Worm (Caenorhabditis elegans) whole organism, L4 larva: ENCODE data around the gene D1054.19.
A peak's percentile ranks its signal among the peaks of the same experiment; 100 is the strongest.

Experiments used
- D1046.2 ChIP-seq: fragments of 200-800 bp; sonication (Bioruptor generic); IDR thresholded peaks from 2 replicates; pipeline ENCODE4 v1.3.6; 2022; ENCODE audit warnings: missing genetic modification characterization, missing compliant biosample characterization
- F26F4.8 ChIP-seq: fragments of 200-800 bp; sonication (Bioruptor generic); conservative IDR thresholded peaks from 2 replicates; pipeline ENCODE4 v1.3.6; 2022; ENCODE audit warnings: missing genetic modification characterization, missing compliant biosample characterization
- F44E2.7 ChIP-seq: fragments of 200-800 bp; sonication (Bioruptor generic); IDR thresholded peaks from 2 replicates; pipeline ENCODE4 v2.1.2; 2022; ENCODE audit warnings: missing genetic modification characterization, missing compliant biosample characterization
- R02D3.7 ChIP-seq: fragments of 150-350 bp; sonication (generic microtip); optimal IDR thresholded peaks from 3 replicates; lab custom pipeline; 2014; ENCODE audit warnings: missing biosample characterization, missing genetic modification characterization
- Y105C5A.15 ChIP-seq: fragments of 200-800 bp; sonication (Bioruptor generic); IDR thresholded peaks from 2 replicates; pipeline ENCODE4 v1.3.6; 2022; ENCODE audit warnings: missing genetic modification characterization, missing compliant biosample characterization
- Y48G9A.11 ChIP-seq: fragments of 200-800 bp; sonication (Bioruptor generic); IDR thresholded peaks from 2 replicates; pipeline ENCODE4 v1.3.6; 2022; ENCODE audit warnings: missing genetic modification reagents, missing genetic modification characterization, missing compliant biosample characterization
- ceh-28 ChIP-seq: fragments of 150-350 bp; optimal IDR thresholded peaks from 2 replicates; lab custom pipeline; 2014; ENCODE audit warnings: missing biosample characterization, missing genetic modification reagents, missing genetic modification characterization
- ceh-32 ChIP-seq: sonication (generic microtip); optimal IDR thresholded peaks from 2 replicates; lab custom pipeline; 2016; ENCODE audit warnings: mild to moderate bottlenecking, missing genetic modification characterization, missing compliant biosample characterization; ENCODE audit not compliant: poor library complexity
- ceh-82 ChIP-seq: sonication (generic microtip); optimal IDR thresholded peaks from 2 replicates; lab custom pipeline; 2017; ENCODE audit warnings: missing biosample characterization, missing genetic modification characterization
- cey-2 ChIP-seq: sonication (generic microtip); optimal IDR thresholded peaks from 3 replicates; lab custom pipeline; 2017; ENCODE audit warnings: missing genetic modification characterization, mild to moderate bottlenecking, missing compliant biosample characterization, antibody characterized with exemption, borderline replicate concordance; ENCODE audit not compliant: insufficient read depth
- ctbp-1 ChIP-seq: fragments of 200-800 bp; sonication (Bioruptor generic); IDR thresholded peaks from 2 replicates; pipeline ENCODE4 v1.3.6; 2022; ENCODE audit warnings: missing genetic modification reagents, missing genetic modification characterization, missing compliant biosample characterization
- daf-12 ChIP-seq: fragments of 150-350 bp; optimal IDR thresholded peaks from 2 replicates; lab custom pipeline; 2014; ENCODE audit warnings: missing biosample characterization, missing genetic modification reagents, missing genetic modification characterization
- dmd-8 ChIP-seq: fragments of 200-800 bp; sonication (Bioruptor generic); IDR thresholded peaks from 2 replicates; pipeline ENCODE4 v1.3.6; 2022; ENCODE audit warnings: missing genetic modification characterization, missing compliant biosample characterization
- dmd-9 ChIP-seq: fragments of 200-800 bp; sonication (Bioruptor generic); IDR thresholded peaks from 2 replicates; pipeline ENCODE4 v1.3.6; 2022; ENCODE audit warnings: missing genetic modification reagents, missing genetic modification characterization, missing compliant biosample characterization
- duxl-1 ChIP-seq: sonication (generic microtip); optimal IDR thresholded peaks from 2 replicates; lab custom pipeline; 2016; ENCODE audit warnings: mild to moderate bottlenecking, missing genetic modification characterization, moderate library complexity, missing compliant biosample characterization; ENCODE audit not compliant: poor library complexity
- dve-1 ChIP-seq: sonication (generic microtip); optimal IDR thresholded peaks from 2 replicates; lab custom pipeline; 2017; ENCODE audit warnings: antibody characterized with exemption, mild to moderate bottlenecking, missing genetic modification characterization, missing compliant biosample characterization; ENCODE audit not compliant: insufficient read depth
- egl-43 ChIP-seq: fragments of 200-800 bp; sonication (Bioruptor generic); IDR thresholded peaks from 2 replicates; pipeline ENCODE4 v1.3.6; 2022; ENCODE audit warnings: missing genetic modification reagents, missing genetic modification characterization, missing compliant biosample characterization
- fkh-10 ChIP-seq: fragments of 150-350 bp; optimal IDR thresholded peaks from 2 replicates; lab custom pipeline; 2014; ENCODE audit warnings: missing biosample characterization, missing genetic modification reagents, missing genetic modification characterization
- fos-1 ChIP-seq: fragments of 150-350 bp; optimal IDR thresholded peaks from 2 replicates; lab custom pipeline; 2014; ENCODE audit warnings: missing biosample characterization, missing genetic modification characterization
- hif-1 ChIP-seq, 2 experiments: sonication (generic microtip); optimal IDR thresholded peaks; 2 replicates each; lab custom pipeline; 2016 to 2017; ENCODE audit warnings: missing compliant biosample characterization in 2 of 2, missing genetic modification characterization in 2 of 2, missing genetic modification reagents in 2 of 2, missing genotype in 2 of 2, mild to moderate bottlenecking in 1 of 2
- hmg-1.1 ChIP-seq: fragments of 200-800 bp; sonication (Bioruptor generic); IDR thresholded peaks from 2 replicates; pipeline ENCODE4 v1.3.6; 2022; ENCODE audit warnings: missing genetic modification reagents, missing genetic modification characterization, missing compliant biosample characterization
- jun-1 ChIP-seq: fragments of 150-350 bp; optimal IDR thresholded peaks from 2 replicates; lab custom pipeline; 2014; ENCODE audit warnings: missing biosample characterization, missing genetic modification reagents, missing genetic modification characterization
- lim-7 ChIP-seq: fragments of 200-800 bp; sonication (Bioruptor generic); IDR thresholded peaks from 2 replicates; pipeline ENCODE4 v1.3.6; 2022; ENCODE audit warnings: missing genetic modification characterization, missing compliant biosample characterization
- lin-1 ChIP-seq: fragments of 200-800 bp; sonication (Bioruptor generic); IDR thresholded peaks from 2 replicates; pipeline ENCODE4 v1.3.6; 2022; ENCODE audit warnings: missing genetic modification reagents, missing genetic modification characterization, missing compliant biosample characterization
- lin-13 ChIP-seq: fragments of 150-350 bp; optimal IDR thresholded peaks from 2 replicates; lab custom pipeline; 2014; ENCODE audit warnings: missing biosample characterization, missing genetic modification reagents, missing genetic modification characterization
- lin-15B ChIP-seq: fragments of 150-350 bp; sonication (generic microtip); optimal IDR thresholded peaks from 3 replicates; lab custom pipeline; 2014; ENCODE audit warnings: missing biosample characterization, missing genetic modification characterization
- lin-29 ChIP-seq: fragments of 200-800 bp; sonication (Bioruptor generic); IDR thresholded peaks from 2 replicates; pipeline ENCODE4 v1.3.6; 2022; ENCODE audit warnings: missing genetic modification reagents, missing genetic modification characterization, missing compliant biosample characterization
- lin-39 ChIP-seq: fragments of 150-350 bp; optimal IDR thresholded peaks from 2 replicates; lab custom pipeline; 2014; ENCODE audit warnings: missing biosample characterization, missing genetic modification reagents, missing genetic modification characterization
- mdl-1 ChIP-seq, 2 experiments: fragments of 150-350 bp in 1 of 2; sonication (generic microtip) in 1 of 2; optimal IDR thresholded peaks; 2 replicates each; lab custom pipeline; 2014 to 2017; ENCODE audit warnings: missing biosample characterization in 2 of 2, missing genetic modification characterization in 2 of 2
- mdt-29 ChIP-seq: fragments of 200-800 bp; sonication (Bioruptor generic); IDR thresholded peaks from 2 replicates; pipeline ENCODE4 v1.3.6; 2022; ENCODE audit warnings: missing genetic modification reagents, missing genetic modification characterization, missing compliant biosample characterization
- mep-1 ChIP-seq: fragments of 150-350 bp; sonication (generic microtip); optimal IDR thresholded peaks from 3 replicates; lab custom pipeline; 2014; ENCODE audit warnings: missing biosample characterization, missing genetic modification characterization
- nhr-102 ChIP-seq: sonication (generic microtip); optimal IDR thresholded peaks from 2 replicates; lab custom pipeline; 2016; ENCODE audit warnings: mild to moderate bottlenecking, missing genetic modification characterization, moderate library complexity, missing compliant biosample characterization
- nhr-237 ChIP-seq: sonication (generic microtip); optimal IDR thresholded peaks from 2 replicates; lab custom pipeline; 2017; ENCODE audit warnings: missing biosample characterization, missing genetic modification characterization
- nhr-28 ChIP-seq: fragments of 150-350 bp; optimal IDR thresholded peaks from 2 replicates; lab custom pipeline; 2014; ENCODE audit warnings: missing biosample characterization, missing genetic modification characterization
- nhr-42 ChIP-seq: fragments of 200-800 bp; sonication (Bioruptor generic); IDR thresholded peaks from 2 replicates; pipeline ENCODE4 v1.3.6; 2022; ENCODE audit warnings: missing genetic modification characterization, missing compliant biosample characterization
- nhr-48 ChIP-seq: sonication (generic microtip); optimal IDR thresholded peaks from 2 replicates; lab custom pipeline; 2016; ENCODE audit warnings: mild to moderate bottlenecking, missing genetic modification characterization, missing compliant biosample characterization
- nhr-77 ChIP-seq: fragments of 150-350 bp; optimal IDR thresholded peaks from 2 replicates; lab custom pipeline; 2014; ENCODE audit warnings: missing biosample characterization, missing genetic modification characterization
- php-3 ChIP-seq: fragments of 200-800 bp; sonication (Bioruptor generic); IDR thresholded peaks from 2 replicates; pipeline ENCODE4 v1.3.6; 2022; ENCODE audit warnings: missing genetic modification reagents, missing genetic modification characterization, missing compliant biosample characterization
- rbr-2 ChIP-seq: sonication (generic microtip); optimal IDR thresholded peaks from 2 replicates; lab custom pipeline; 2016; ENCODE audit warnings: missing genotype, missing genetic modification characterization, missing compliant biosample characterization
- saeg-2 ChIP-seq: fragments of 200-800 bp; sonication (Bioruptor generic); IDR thresholded peaks from 2 replicates; pipeline ENCODE4 v1.3.6; 2022; ENCODE audit warnings: missing genetic modification reagents, missing genetic modification characterization, missing compliant biosample characterization
- set-16 ChIP-seq: fragments of 200-800 bp; sonication (Bioruptor generic); IDR thresholded peaks from 2 replicates; pipeline ENCODE4 v1.3.6; 2022; ENCODE audit warnings: missing genetic modification reagents, missing genetic modification characterization, missing compliant biosample characterization
- snpc-1.2 ChIP-seq: fragments of 200-800 bp; sonication (Bioruptor generic); IDR thresholded peaks from 2 replicates; pipeline ENCODE4 v1.3.6; 2022; ENCODE audit warnings: missing genetic modification reagents, missing genetic modification characterization, missing compliant biosample characterization
- spr-1 ChIP-seq: sonication (generic microtip); optimal IDR thresholded peaks from 2 replicates; lab custom pipeline; 2016; ENCODE audit warnings: mild to moderate bottlenecking, missing genetic modification characterization, missing compliant biosample characterization
- spr-3 ChIP-seq: fragments of 200-800 bp; sonication (Bioruptor generic); optimal IDR thresholded peaks from 2 replicates; lab custom pipeline; 2018; ENCODE audit warnings: mild to moderate bottlenecking, missing genetic modification characterization, missing compliant biosample characterization
- tra-1 ChIP-seq: fragments of 200-800 bp; sonication (Bioruptor generic); IDR thresholded peaks from 2 replicates; pipeline ENCODE4 v1.3.6; 2022; ENCODE audit warnings: missing genetic modification reagents, missing genetic modification characterization, missing compliant biosample characterization
- unc-130 ChIP-seq: sonication (generic microtip); optimal IDR thresholded peaks from 2 replicates; lab custom pipeline; 2016; ENCODE audit warnings: missing genetic modification reagents, missing genetic modification characterization, missing compliant biosample characterization
- vab-7 ChIP-seq: fragments of 200-800 bp; sonication (Bioruptor generic); IDR thresholded peaks from 2 replicates; pipeline ENCODE4 v1.3.6; 2022; ENCODE audit warnings: missing genetic modification reagents, missing genetic modification characterization, missing compliant biosample characterization
- zag-1 ChIP-seq: fragments of 150-350 bp; optimal IDR thresholded peaks from 2 replicates; lab custom pipeline; 2014; ENCODE audit warnings: missing biosample characterization, missing genetic modification characterization
- zip-2 ChIP-seq: fragments of 150-350 bp; optimal IDR thresholded peaks from 2 replicates; lab custom pipeline; 2014; ENCODE audit warnings: missing biosample characterization, missing genetic modification characterization
- ztf-11 ChIP-seq: fragments of 150-350 bp; optimal IDR thresholded peaks from 2 replicates; lab custom pipeline; 2014; ENCODE audit warnings: missing biosample characterization, missing genetic modification characterization
- ztf-7 ChIP-seq: fragments of 150-350 bp; optimal IDR thresholded peaks from 2 replicates; lab custom pipeline; 2014; ENCODE audit warnings: missing biosample characterization, missing genetic modification characterization

Gene D1054.19

ce11 chrV:10807862-10808327, 12.3 kb downstream of the D1054.19 start, which contains the start of gene plrg-1 (continued):
- TF ChIP-seq duxl-1 = peak; percentile 90
- TF ChIP-seq php-3 (GFP tag; lab: Robert Waterston, UW) = peak; percentile 77
- peak; percentile 88 for TF ChIP-seq vab-7
- peak; percentile 85 for TF ChIP-seq lin-13
- no peak for TF ChIP-seq D1046.2 (GFP tag; lab: Robert Waterston, UW)
- TF ChIP-seq zag-1 = no peak
- TF ChIP-seq lim-7 (GFP tag; lab: Robert Waterston, UW) = peak; percentile 54; the same call in 1 of the 2 replicates
- no peak for TF ChIP-seq ceh-82 (tag; lab: Kevin White, UChicago)
- TF ChIP-seq Y48G9A.11 (GFP tag; lab: Robert Waterston, UW) = peak; percentile 80
- peak; percentile 83 for TF ChIP-seq nhr-77
- no peak for TF ChIP-seq ztf-7
- no peak for TF ChIP-seq R02D3.7 (tag; lab: Kevin White, UChicago)
- no peak for TF ChIP-seq Y105C5A.15 (GFP tag; lab: Robert Waterston, UW)
- TF ChIP-seq nhr-28 (tag; lab: Kevin White, UChicago) = peak; percentile 85
- peak; percentile 76 for TF ChIP-seq lin-29
- peak; percentile 84 for TF ChIP-seq spr-1
- TF ChIP-seq rbr-2 (tag; lab: Kevin White, UChicago) = peak; percentile 85
- peak; percentile 95 for TF ChIP-seq hmg-1.1 (GFP tag; lab: Robert Waterston, UW)
- peak; percentile 87 for TF ChIP-seq lin-15B (tag; lab: Kevin White, UChicago)
- peak; percentile 85 for TF ChIP-seq nhr-102 (tag; lab: Kevin White, UChicago)
- TF ChIP-seq nhr-48 = peak; percentile 78
- TF ChIP-seq F44E2.7 (GFP tag; lab: Robert Waterston, UW) = no peak
- peak; percentile 71; the same call in 1 of the 2 replicates for TF ChIP-seq nhr-42 (GFP tag; lab: Robert Waterston, UW)
- TF ChIP-seq egl-43 = peak; percentile 89
- TF ChIP-seq nhr-237 (tag; lab: Kevin White, UChicago) = no peak
- peak; percentile 91 for TF ChIP-seq dve-1
- peak; percentile 12 for TF ChIP-seq zip-2
- TF ChIP-seq ceh-32 (tag; lab: Kevin White, UChicago) = no peak
- peak; percentile 88 for TF ChIP-seq unc-130 (GFP tag; lab: Kevin White, UChicago)
- TF ChIP-seq mdl-1 (tag; optimal IDR thresholded peaks at IDR 0.05; lab: Kevin White, UChicago) = peak; percentile 47 to 63
- TF ChIP-seq F26F4.8 (GFP tag; lab: Robert Waterston, UW) = no peak
- peak in 1 of 2 experiments; percentile 80 for TF ChIP-seq hif-1 (tag; optimal IDR thresholded peaks at IDR 0.05; lab: Kevin White, UChicago)
- peak; percentile 93 for TF ChIP-seq mep-1
- no peak for TF ChIP-seq fos-1
- peak; percentile 50 for TF ChIP-seq fkh-10
- TF ChIP-seq tra-1 (GFP tag; lab: Robert Waterston, UW) = peak; percentile 81
- peak; percentile 88 for TF ChIP-seq ctbp-1 (GFP tag; lab: Robert Waterston, UW)
- TF ChIP-seq dmd-8 (GFP tag; lab: Robert Waterston, UW) = peak; percentile 78; the same call in 1 of the 2 replicates
- no peak for TF ChIP-seq lin-39 (tag; lab: Kevin White, UChicago)
- peak; percentile 67; the same call in 1 of the 2 replicates for TF ChIP-seq snpc-1.2
- peak; percentile 88 for TF ChIP-seq lin-1 (GFP tag; lab: Robert Waterston, UW)
- peak; percentile 43 for TF ChIP-seq jun-1 (tag; lab: Kevin White, UChicago)
- TF ChIP-seq ztf-11 (tag; lab: Kevin White, UChicago) = no peak
- no peak for TF ChIP-seq daf-12
- no peak for TF ChIP-seq set-16 (GFP tag; lab: Robert Waterston, UW)
- TF ChIP-seq cey-2 (tag; lab: Kevin White, UChicago) = no peak
- TF ChIP-seq ceh-28 (tag; lab: Kevin White, UChicago) = no peak
- peak; percentile 72; the same call in 1 of the 2 replicates for TF ChIP-seq saeg-2 (GFP tag; lab: Robert Waterston, UW)
- TF ChIP-seq dmd-9 (GFP tag; lab: Robert Waterston, UW) = peak; percentile 47; the same call in 1 of the 2 replicates
- no peak for TF ChIP-seq mdt-29
- no peak for TF ChIP-seq spr-3 (GFP tag; lab: Kevin White, UChicago)
